Fruit fly (Drosophila melanogaster) whole organism, embryonic: Measurements from ENCODE around the gene shv.
A peak's percentile ranks its signal among the peaks of the same experiment; 100 is the strongest.

ENCODE experiments used
- BEAF-32 ChIP-seq: fragments of 200-800 bp; sonication (Bioruptor generic); optimal IDR thresholded peaks from 3 replicates; lab custom pipeline; 2017; ENCODE audit warnings: missing biosample characterization, missing genetic modification characterization, mild to moderate bottlenecking, moderate library complexity, missing genetic modification reagents
- CG10543 ChIP-seq: fragments of 200-800 bp; sonication (Bioruptor generic); optimal IDR thresholded peaks from 3 replicates; lab custom pipeline; 2017; ENCODE audit warnings: missing biosample characterization, mild to moderate bottlenecking, missing genetic modification characterization, moderate library complexity
- CG10959 ChIP-seq: fragments of 200-800 bp; sonication (Bioruptor generic); IDR thresholded peaks from 2 replicates; pipeline ENCODE4 v1.3.6; 2022; ENCODE audit warnings: missing biosample characterization, missing genetic modification characterization
- CG12659 ChIP-seq: fragments of 200-800 bp; sonication (Bioruptor generic); optimal IDR thresholded peaks from 3 replicates; lab custom pipeline; 2017; ENCODE audit warnings: mild to moderate bottlenecking, missing biosample characterization, missing genetic modification reagents, missing genetic modification characterization
- CG13624 ChIP-seq: fragments of 200-800 bp; sonication (Bioruptor generic); optimal IDR thresholded peaks from 2 replicates; lab custom pipeline; 2016; ENCODE audit warnings: missing biosample characterization, missing genetic modification characterization
- CG13894 ChIP-seq: fragments of 200-800 bp; sonication (Bioruptor generic); optimal IDR thresholded peaks from 3 replicates; lab custom pipeline; 2018; ENCODE audit warnings: missing biosample characterization, mild to moderate bottlenecking, missing genetic modification characterization, moderate library complexity
- CG16779 ChIP-seq: fragments of 200-800 bp; sonication (Bioruptor generic); IDR thresholded peaks from 2 replicates; pipeline ENCODE4 v1.3.6; 2022; ENCODE audit warnings: missing biosample characterization, missing genetic modification characterization
- CG17359 ChIP-seq: fragments of 200-800 bp; sonication (Bioruptor generic); optimal IDR thresholded peaks from 3 replicates; lab custom pipeline; 2018; ENCODE audit warnings: missing biosample characterization, mild to moderate bottlenecking, missing genetic modification characterization, moderate library complexity
- CG17829 ChIP-seq: fragments of 200-800 bp; optimal IDR thresholded peaks from 2 replicates; lab custom pipeline; 2019; ENCODE audit warnings: missing biosample characterization, mild to moderate bottlenecking, missing genetic modification characterization, moderate library complexity
- CG18476 ChIP-seq: fragments of 200-800 bp; sonication (Bioruptor generic); optimal IDR thresholded peaks from 2 replicates; lab custom pipeline; 2016; ENCODE audit warnings: missing biosample characterization, mild to moderate bottlenecking, missing genetic modification characterization
- CG2875 ChIP-seq: fragments of 200-800 bp; sonication (Bioruptor generic); optimal IDR thresholded peaks from 2 replicates; lab custom pipeline; 2017; ENCODE audit warnings: missing biosample characterization, mild to moderate bottlenecking, missing genetic modification characterization, missing genetic modification reagents
- CG4360 ChIP-seq: fragments of 200-800 bp; sonication (Bioruptor generic); IDR thresholded peaks from 2 replicates; pipeline ENCODE4 v1.3.6; 2022; ENCODE audit warnings: missing biosample characterization, missing genetic modification characterization
- CG6683 ChIP-seq: fragments of 200-800 bp; sonication (Bioruptor generic); optimal IDR thresholded peaks from 2 replicates; lab custom pipeline; 2017; ENCODE audit warnings: missing biosample characterization, mild to moderate bottlenecking, missing genetic modification characterization, missing genetic modification reagents
- CG7271 ChIP-seq: fragments of 200-800 bp; sonication (Bioruptor generic); optimal IDR thresholded peaks from 2 replicates; lab custom pipeline; 2018; ENCODE audit warnings: missing biosample characterization, mild to moderate bottlenecking, missing genetic modification characterization, moderate library complexity
- CG8478 ChIP-seq: fragments of >200 bp; optimal IDR thresholded peaks from 2 replicates; lab custom pipeline; 2018
- CG8944 ChIP-seq: fragments of 200-800 bp; sonication (Bioruptor generic); optimal IDR thresholded peaks from 3 replicates; lab custom pipeline; 2016; ENCODE audit warnings: missing biosample characterization, missing genetic modification characterization
- CG9609 ChIP-seq: fragments of 200-800 bp; sonication (Bioruptor generic); optimal IDR thresholded peaks from 3 replicates; lab custom pipeline; 2016; ENCODE audit warnings: missing biosample characterization, missing genetic modification characterization
- CG9797 ChIP-seq: fragments of 200-800 bp; sonication (Bioruptor generic); optimal IDR thresholded peaks from 3 replicates; lab custom pipeline; 2018; ENCODE audit warnings: missing biosample characterization, mild to moderate bottlenecking, missing genetic modification characterization
- Dp ChIP-seq: fragments of 200-800 bp; sonication (Bioruptor generic); optimal IDR thresholded peaks from 2 replicates; lab custom pipeline; 2018; ENCODE audit warnings: missing biosample characterization, mild to moderate bottlenecking, missing genetic modification characterization, moderate library complexity
- Drgx ChIP-seq: fragments of 200-800 bp; sonication (Bioruptor generic); IDR thresholded peaks from 2 replicates; pipeline ENCODE4 v1.3.6; 2022; ENCODE audit warnings: missing biosample characterization, missing genetic modification characterization
- Ets65A ChIP-seq: fragments of 200-800 bp; sonication (Bioruptor generic); peaks from one replicate; lab custom pipeline; 2016; ENCODE audit warnings: missing biosample characterization, missing genetic modification characterization
- Fer2 ChIP-seq: fragments of 200-800 bp; sonication (Bioruptor generic); optimal IDR thresholded peaks from 2 replicates; lab custom pipeline; 2018; ENCODE audit warnings: missing biosample characterization, mild to moderate bottlenecking, missing genetic modification characterization, moderate library complexity
- Gsc ChIP-seq: fragments of 200-800 bp; sonication (Bioruptor generic); IDR thresholded peaks from 2 replicates; pipeline ENCODE4 v1.3.6; 2022; ENCODE audit warnings: missing biosample characterization, missing genetic modification characterization
- H15 ChIP-seq: fragments of 200-800 bp; sonication (Bioruptor generic); IDR thresholded peaks from 3 replicates; pipeline ENCODE4 v1.3.6; 2022; ENCODE audit warnings: missing biosample characterization, missing genetic modification characterization
- Hey ChIP-seq: fragments of 200-800 bp; sonication (Bioruptor generic); optimal IDR thresholded peaks from 3 replicates; lab custom pipeline; 2018; ENCODE audit warnings: missing biosample characterization, mild to moderate bottlenecking, missing genetic modification characterization
- Med ChIP-seq: fragments of 200-800 bp; sonication (Bioruptor generic); peaks from one replicate; lab custom pipeline; 2016; ENCODE audit warnings: missing biosample characterization, missing genetic modification characterization, mild to moderate bottlenecking, inconsistent platforms, moderate library complexity
- NFAT ChIP-seq: fragments of 200-800 bp; sonication (Bioruptor generic); IDR thresholded peaks from 2 replicates; pipeline ENCODE4 v1.3.6; 2022; ENCODE audit warnings: missing biosample characterization, missing genetic modification characterization
- Pdp1 ChIP-seq, 2 experiments: fragments of 200-800 bp; sonication (Bioruptor generic); optimal IDR thresholded peaks; 3 replicates each; lab custom pipeline; 2016; ENCODE audit warnings: missing biosample characterization in 2 of 2, missing genetic modification characterization in 2 of 2, mild to moderate bottlenecking in 1 of 2, moderate library complexity in 1 of 2
- Sry-β ChIP-seq: fragments of 200-800 bp; sonication (Bioruptor generic); optimal IDR thresholded peaks from 2 replicates; lab custom pipeline; 2018; ENCODE audit warnings: missing biosample characterization, mild to moderate bottlenecking, missing genetic modification characterization, moderate library complexity
- Vsx1 ChIP-seq: fragments of 200-800 bp; sonication (Bioruptor generic); optimal IDR thresholded peaks from 2 replicates; lab custom pipeline; 2017; ENCODE audit warnings: missing biosample characterization, mild to moderate bottlenecking, missing genetic modification characterization, missing genetic modification reagents
- ap ChIP-seq: fragments of 200-800 bp; sonication (Bioruptor generic); IDR thresholded peaks from 2 replicates; pipeline ENCODE4 v1.3.6; 2022; ENCODE audit warnings: missing biosample characterization, missing genetic modification characterization
- bbx ChIP-seq: fragments of 200-800 bp; sonication (Bioruptor generic); IDR thresholded peaks from 2 replicates; pipeline ENCODE4 v1.3.6; 2022; ENCODE audit warnings: missing biosample characterization, missing genetic modification characterization; ENCODE audit not compliant: partially characterized antibody
- br ChIP-seq: fragments of >200 bp; optimal IDR thresholded peaks from 2 replicates; lab custom pipeline; 2017
- cas ChIP-seq: fragments of 200-800 bp; sonication (Bioruptor generic); IDR thresholded peaks from 2 replicates; pipeline ENCODE4 v1.3.6; 2022; ENCODE audit warnings: missing biosample characterization, missing genetic modification characterization
- caup ChIP-seq: fragments of 200-800 bp; sonication (Bioruptor generic); optimal IDR thresholded peaks from 3 replicates; lab custom pipeline; 2017; ENCODE audit warnings: missing biosample characterization, mild to moderate bottlenecking, missing genetic modification characterization, moderate library complexity; ENCODE audit not compliant: severe bottlenecking
- dan ChIP-seq: fragments of 200-800 bp; sonication (Bioruptor generic); IDR thresholded peaks from 2 replicates; pipeline ENCODE4 v1.3.6; 2022; ENCODE audit warnings: missing biosample characterization, missing genetic modification characterization
- dmrt11E ChIP-seq: fragments of 200-800 bp; sonication (Bioruptor generic); optimal IDR thresholded peaks from 3 replicates; lab custom pipeline; 2018; ENCODE audit warnings: missing biosample characterization, mild to moderate bottlenecking, missing genetic modification characterization, moderate library complexity
- ftz-f1 ChIP-seq: fragments of 200-800 bp; sonication (Bioruptor generic); optimal IDR thresholded peaks from 2 replicates; lab custom pipeline; 2016; ENCODE audit warnings: missing biosample characterization, missing genetic modification characterization
- gcm ChIP-seq: fragments of 200-800 bp; sonication (Bioruptor generic); optimal IDR thresholded peaks from 2 replicates; lab custom pipeline; 2019; ENCODE audit warnings: missing biosample characterization, mild to moderate bottlenecking, missing genetic modification characterization, moderate library complexity
- ind ChIP-seq: fragments of 200-800 bp; sonication (Bioruptor generic); optimal IDR thresholded peaks from 3 replicates; lab custom pipeline; 2016; ENCODE audit warnings: missing biosample characterization, missing genetic modification characterization
- jing ChIP-seq: fragments of 200-800 bp; sonication (Bioruptor generic); optimal IDR thresholded peaks from 2 replicates; lab custom pipeline; 2018; ENCODE audit warnings: missing biosample characterization, mild to moderate bottlenecking, missing genetic modification characterization
- maf-S ChIP-seq: fragments of 200-800 bp; sonication (Bioruptor generic); optimal IDR thresholded peaks from 2 replicates; lab custom pipeline; 2016; ENCODE audit warnings: missing biosample characterization, missing genetic modification characterization
- mam ChIP-seq: fragments of 200-800 bp; sonication (Bioruptor generic); optimal IDR thresholded peaks from 3 replicates; lab custom pipeline; 2016; ENCODE audit warnings: missing biosample characterization, missing genetic modification characterization
- mirr ChIP-seq: fragments of 200-800 bp; sonication (Bioruptor generic); optimal IDR thresholded peaks from 3 replicates; lab custom pipeline; 2018; ENCODE audit warnings: missing biosample characterization, mild to moderate bottlenecking, missing genetic modification characterization
- prd ChIP-seq, 3 experiments: fragments of >200 bp in 2 of 3; fragments of 200-800 bp in 1 of 3; sonication (Bioruptor generic) in 1 of 3; optimal IDR thresholded peaks in 2 of 3; IDR thresholded peaks in 1 of 3; 2 replicates in 2 of 3; 3 replicates in 1 of 3; pipeline versions ENCODE4 v1.3.6 to Lab custom; 2017 to 2022; ENCODE audit warnings: missing biosample characterization in 1 of 3, missing genetic modification characterization in 1 of 3
- row ChIP-seq: fragments of 200-800 bp; sonication (Bioruptor generic); IDR thresholded peaks from 3 replicates; pipeline ENCODE4 v1.3.6; 2022; ENCODE audit warnings: missing biosample characterization, missing genetic modification characterization
- sim ChIP-seq: fragments of 200-800 bp; sonication (Bioruptor generic); IDR thresholded peaks from 2 replicates; pipeline ENCODE4 v1.3.6; 2022; ENCODE audit warnings: missing biosample characterization, missing genetic modification characterization
- trh ChIP-seq: fragments of 200-800 bp; sonication (Bioruptor generic); optimal IDR thresholded peaks from 2 replicates; lab custom pipeline; 2016; ENCODE audit warnings: missing biosample characterization, missing genetic modification characterization
- vvl ChIP-seq: fragments of 200-800 bp; sonication (Bioruptor generic); IDR thresholded peaks from 2 replicates; pipeline ENCODE4 v1.3.6; 2022; ENCODE audit warnings: missing biosample characterization, missing genetic modification characterization

The shv gene

DNA sequence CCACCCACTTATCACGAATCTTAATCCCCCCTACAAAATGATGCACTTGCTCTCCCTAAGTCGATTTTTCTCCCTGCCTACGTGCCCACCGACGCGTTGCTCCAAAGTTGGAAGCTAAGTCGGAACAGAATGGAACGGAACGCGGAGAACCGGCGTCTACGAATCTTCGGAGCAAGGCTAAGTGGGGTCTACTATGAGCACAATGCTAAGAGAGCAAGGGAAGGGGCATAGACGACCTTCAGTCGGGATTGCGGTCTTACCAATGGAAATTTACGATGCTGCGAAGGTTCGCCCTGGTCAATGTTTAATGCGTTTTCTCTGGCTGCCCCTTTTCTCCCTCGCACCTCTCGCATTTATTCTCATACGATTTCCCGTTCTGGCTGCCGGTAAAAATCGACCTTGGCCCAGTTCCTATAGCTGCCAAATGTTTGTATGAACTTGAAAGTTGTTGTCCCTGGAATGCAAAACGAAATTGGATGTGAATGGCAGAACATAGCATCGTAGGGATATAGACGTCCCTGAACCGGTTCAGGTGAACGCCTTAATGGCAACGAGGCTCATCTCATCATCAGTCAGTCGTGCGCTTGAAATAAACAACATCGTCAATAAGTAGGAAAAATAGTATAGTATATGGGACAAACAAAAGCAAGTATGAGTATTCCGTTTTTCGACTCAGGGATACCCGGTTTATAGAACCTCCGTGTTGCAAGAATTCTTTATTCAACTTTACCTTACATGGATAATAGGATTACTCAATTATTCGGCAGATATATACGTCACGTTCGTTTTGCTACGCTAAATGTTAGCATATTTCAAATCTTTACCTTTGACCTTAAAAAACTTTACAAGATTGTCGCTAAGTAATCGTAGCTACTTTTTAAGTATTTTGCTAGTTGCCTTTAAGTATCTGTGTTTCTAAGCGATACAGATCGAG lies 30.7 kb downstream of the shv start (continued):
- TF ChIP-seq prd (optimal IDR thresholded peaks at IDR 0.05; lab: Kevin White, UChicago) (no peak), prd (GFP tag; IDR thresholded peaks at IDR 0.05; lab: Robert Waterston, UW) (no peak), ind (no peak), mirr (GFP tag; lab: Kevin White, UChicago) (no peak), br (lab: Kevin White, UChicago) (no peak), Vsx1 (GFP tag; lab: Kevin White, UChicago) (peak; percentile 35), CG13624 (GFP tag; lab: Kevin White, UChicago) (no peak), caup (GFP tag; lab: Kevin White, UChicago) (no peak), CG13894 (peak; percentile 4), vvl (GFP tag; lab: Robert Waterston, UW) (no peak), trh (GFP tag; lab: Kevin White, UChicago) (no peak), CG18476 (no peak), bbx (GFP tag; lab: Robert Waterston, UW) (no peak), Drgx (no peak), maf-S (GFP tag; lab: Kevin White, UChicago) (no peak), CG9609 (GFP tag; lab: Kevin White, UChicago) (no peak), dan (GFP tag; lab: Robert Waterston, UW) (no peak), CG7271 (tag; lab: Kevin White, UChicago) (no peak), H15 (GFP tag; lab: Robert Waterston, UW) (no peak), row (no peak), Sry-β (GFP tag; lab: Kevin White, UChicago) (no peak), CG9797 (no peak), Gsc (no peak), Ets65A (GFP tag; lab: Kevin White, UChicago) (peak; percentile 75), CG17829 (tag; lab: Kevin White, UChicago) (no peak), CG6683 (GFP tag; lab: Kevin White, UChicago) (no peak), CG8478 (lab: Kevin White, UChicago) (no peak), Pdp1 (GFP tag; optimal IDR thresholded peaks at IDR 0.05; lab: Kevin White, UChicago) (no peak), sim (0 out of 2 replicates have a peak, but pooled peaks have one; percentile 7), CG10543 (peak; percentile 44), NFAT (GFP tag; lab: Robert Waterston, UW) (no peak), ftz-f1 (GFP tag; lab: Kevin White, UChicago) (peak; percentile 93), gcm (no peak), Fer2 (tag; lab: Kevin White, UChicago) (no peak), CG2875 (GFP tag; lab: Kevin White, UChicago) (no peak), Hey (no peak), BEAF-32 (GFP tag; lab: Kevin White, UChicago) (no peak), mam (GFP tag; lab: Kevin White, UChicago) (no peak), Med (GFP tag; lab: Kevin White, UChicago) (peak; percentile 35), CG16779 (no peak), jing (GFP tag; lab: Kevin White, UChicago) (no peak), dmrt11E (tag; lab: Kevin White, UChicago) (no peak), CG8944 (GFP tag; lab: Kevin White, UChicago) (no peak), CG17359 (no peak), Dp (GFP tag; lab: Kevin White, UChicago) (no peak), CG10959 (GFP tag; lab: Robert Waterston, UW) (no peak), CG12659 (GFP tag; lab: Kevin White, UChicago) (no peak), CG4360 (GFP tag; lab: Robert Waterston, UW) (0 out of 2 replicates have a peak, but pooled peaks have one; percentile 4), ap (no peak), cas (GFP tag; lab: Robert Waterston, UW) (no peak)
